Worm (Caenorhabditis elegans) whole organism, L4/young adult: ENCODE data around the gene C17F4.3.
"Not testable (repeated sequence)": the region's sequence is repeated elsewhere in the genome, so short reads cannot be mapped to it uniquely, and the experiment has no call there.

Source experiments
- W03F9.2 ChIP-seq: fragments of 150-350 bp; optimal IDR thresholded peaks from 2 replicates; lab custom pipeline; 2014; ENCODE audit warnings: missing biosample characterization, missing genetic modification characterization
- dao-5 ChIP-seq: sonication (generic microtip); optimal IDR thresholded peaks from 2 replicates; lab custom pipeline; 2016; ENCODE audit warnings: missing genotype, missing genetic modification characterization, moderate library complexity, missing compliant biosample characterization
- him-1 ChIP-seq: sonication (generic microtip); optimal IDR thresholded peaks from 2 replicates; lab custom pipeline; 2016; ENCODE audit warnings: missing genotype, missing genetic modification reagents, missing genetic modification characterization, missing compliant biosample characterization

DNA sequence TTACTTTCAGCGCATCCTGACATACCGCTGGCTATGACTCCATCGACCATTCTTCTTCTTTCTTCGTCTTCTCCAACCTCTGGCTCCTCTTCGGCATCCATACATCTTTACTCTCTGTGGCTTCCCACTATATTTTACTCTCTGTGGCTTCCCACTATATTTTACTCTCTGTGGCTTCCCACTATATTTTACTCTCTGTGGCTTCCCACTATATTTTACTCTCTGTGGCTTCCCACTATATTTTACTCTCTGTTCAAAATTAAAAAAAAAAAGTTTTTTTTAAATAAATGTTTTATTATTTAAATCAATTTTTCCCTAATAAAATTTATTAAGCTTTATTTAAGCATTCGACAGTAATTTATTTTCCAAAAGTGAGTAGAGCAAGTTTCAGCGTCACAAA, 50.2 kb downstream of the C17F4.3 start, which contains the start of gene F39E9.14:
- TF ChIP-seq him-1, W03F9.2, dao-5 (tag; lab: Kevin White, UChicago): not testable (repeated sequence)
